Worm (Caenorhabditis elegans) whole organism, mixed stage, embryonic: ENCODE data around the gene H06I04.3.

Source experiments
- bed-3 ChIP-seq: fragments of 200-800 bp; sonication (Bioruptor generic); optimal IDR thresholded peaks from 3 replicates; lab custom pipeline; 2018; ENCODE audit warnings: mild to moderate bottlenecking, missing genetic modification characterization, moderate library complexity, missing compliant biosample characterization
- blmp-1 ChIP-seq: fragments of 150-350 bp; optimal IDR thresholded peaks from 2 replicates; lab custom pipeline; 2014; ENCODE audit warnings: missing biosample characterization, missing genetic modification characterization
- ceh-39 ChIP-seq: fragments of 150-350 bp; optimal IDR thresholded peaks from 2 replicates; lab custom pipeline; 2014; ENCODE audit warnings: missing biosample characterization, missing genetic modification characterization
- ceh-43 ChIP-seq: fragments of 200-800 bp; sonication (Bioruptor generic); optimal IDR thresholded peaks from 2 replicates; lab custom pipeline; 2018; ENCODE audit warnings: mild to moderate bottlenecking, missing genetic modification characterization, moderate library complexity, missing compliant biosample characterization
- ceh-83 ChIP-seq: fragments of 200-800 bp; sonication (Bioruptor generic); optimal IDR thresholded peaks from 2 replicates; lab custom pipeline; 2018; ENCODE audit warnings: mild to moderate bottlenecking, missing genetic modification characterization, missing compliant biosample characterization
- ces-1 ChIP-seq: fragments of 150-350 bp; optimal IDR thresholded peaks from 2 replicates; lab custom pipeline; 2014; ENCODE audit warnings: missing biosample characterization, missing genetic modification reagents, missing genetic modification characterization
- cnd-1 ChIP-seq: fragments of 200-800 bp; sonication (Bioruptor generic); optimal IDR thresholded peaks from 2 replicates; lab custom pipeline; 2018; ENCODE audit warnings: mild to moderate bottlenecking, missing genetic modification characterization, missing compliant biosample characterization
- drap-1 ChIP-seq: fragments of 200-800 bp; sonication (Bioruptor generic); optimal IDR thresholded peaks from 3 replicates; lab custom pipeline; 2018; ENCODE audit warnings: mild to moderate bottlenecking, missing genetic modification characterization, missing compliant biosample characterization
- elt-1 ChIP-seq: sonication (generic microtip); optimal IDR thresholded peaks from 2 replicates; lab custom pipeline; 2017; ENCODE audit warnings: missing genetic modification characterization, mild to moderate bottlenecking, missing compliant biosample characterization, antibody characterized with exemption, moderate library complexity, borderline replicate concordance; ENCODE audit not compliant: insufficient read depth
- elt-3 ChIP-seq: fragments of 150-350 bp; optimal IDR thresholded peaks from 2 replicates; lab custom pipeline; 2014; ENCODE audit warnings: missing biosample characterization, missing genetic modification characterization
- flh-1 ChIP-seq: fragments of 200-800 bp; sonication (Bioruptor generic); optimal IDR thresholded peaks from 2 replicates; lab custom pipeline; 2018; ENCODE audit warnings: mild to moderate bottlenecking, missing genetic modification characterization, moderate library complexity, missing compliant biosample characterization
- ham-2 ChIP-seq: fragments of 200-800 bp; sonication (Bioruptor generic); optimal IDR thresholded peaks from 2 replicates; lab custom pipeline; 2018; ENCODE audit warnings: mild to moderate bottlenecking, missing genetic modification characterization, missing compliant biosample characterization
- hlh-1 ChIP-seq: fragments of 150-350 bp; optimal IDR thresholded peaks from 2 replicates; lab custom pipeline; 2014; ENCODE audit warnings: missing biosample characterization, missing genetic modification reagents, missing genetic modification characterization
- lin-13 ChIP-seq: fragments of 150-350 bp; optimal IDR thresholded peaks from 2 replicates; lab custom pipeline; 2014; ENCODE audit warnings: missing biosample characterization, missing genetic modification characterization
- lin-32 ChIP-seq: fragments of 200-800 bp; sonication (Bioruptor generic); optimal IDR thresholded peaks from 2 replicates; lab custom pipeline; 2018; ENCODE audit warnings: mild to moderate bottlenecking, missing genetic modification characterization, missing compliant biosample characterization
- lsy-2 ChIP-seq: fragments of 150-350 bp; optimal IDR thresholded peaks from 2 replicates; lab custom pipeline; 2014; ENCODE audit warnings: missing biosample characterization, missing genetic modification characterization
- mab-5 ChIP-seq: fragments of 150-350 bp; optimal IDR thresholded peaks from 2 replicates; lab custom pipeline; 2014; ENCODE audit warnings: missing biosample characterization, missing genetic modification characterization
- mep-1 ChIP-seq: fragments of 150-350 bp; optimal IDR thresholded peaks from 2 replicates; lab custom pipeline; 2017; ENCODE audit warnings: missing biosample characterization, missing genetic modification reagents, missing genetic modification characterization, inconsistent platforms
- mls-2 ChIP-seq: sonication (generic microtip); optimal IDR thresholded peaks from 2 replicates; lab custom pipeline; 2016; ENCODE audit warnings: mild to moderate bottlenecking, missing genetic modification characterization, moderate library complexity, missing compliant biosample characterization
- nhr-12 ChIP-seq: fragments of 150-350 bp; optimal IDR thresholded peaks from 2 replicates; lab custom pipeline; 2014; ENCODE audit warnings: missing biosample characterization, missing genetic modification characterization
- nhr-2 ChIP-seq: fragments of 150-350 bp; optimal IDR thresholded peaks from 2 replicates; lab custom pipeline; 2014; ENCODE audit warnings: missing biosample characterization, missing genetic modification characterization
- nhr-237 ChIP-seq: fragments of 150-350 bp; optimal IDR thresholded peaks from 2 replicates; lab custom pipeline; 2014; ENCODE audit warnings: missing biosample characterization, missing genetic modification characterization
- nhr-28 ChIP-seq: fragments of 150-350 bp; optimal IDR thresholded peaks from 2 replicates; lab custom pipeline; 2014; ENCODE audit warnings: missing biosample characterization, missing genetic modification characterization
- nhr-76 ChIP-seq: sonication (generic microtip); optimal IDR thresholded peaks from 2 replicates; lab custom pipeline; 2017; ENCODE audit warnings: missing biosample characterization, missing genetic modification characterization
- pha-4 ChIP-seq: fragments of 150-350 bp; optimal IDR thresholded peaks from 2 replicates; lab custom pipeline; 2018; ENCODE audit warnings: missing biosample characterization, missing genetic modification reagents, missing genetic modification characterization
- sem-2 ChIP-seq: fragments of 200-800 bp; sonication (Bioruptor generic); optimal IDR thresholded peaks from 2 replicates; lab custom pipeline; 2018; ENCODE audit warnings: mild to moderate bottlenecking, missing genetic modification characterization, missing compliant biosample characterization
- snpc-4 ChIP-seq: fragments of 150-350 bp; optimal IDR thresholded peaks from 2 replicates; lab custom pipeline; 2014; ENCODE audit warnings: missing biosample characterization, missing genetic modification characterization
- tbx-8 ChIP-seq: fragments of 200-800 bp; sonication (Bioruptor generic); optimal IDR thresholded peaks from 2 replicates; lab custom pipeline; 2018; ENCODE audit warnings: mild to moderate bottlenecking, missing genetic modification characterization, moderate library complexity, missing compliant biosample characterization
- unc-120 ChIP-seq: sonication (generic microtip); optimal IDR thresholded peaks from 2 replicates; lab custom pipeline; 2017; ENCODE audit warnings: missing genetic modification characterization, missing compliant biosample characterization; ENCODE audit not compliant: poor library complexity, severe bottlenecking
- unc-39 ChIP-seq: fragments of 150-350 bp; optimal IDR thresholded peaks from 2 replicates; lab custom pipeline; 2014; ENCODE audit warnings: missing biosample characterization, missing genetic modification characterization
- unc-62 ChIP-seq: fragments of 150-350 bp; optimal IDR thresholded peaks from 2 replicates; lab custom pipeline; 2014; ENCODE audit warnings: missing biosample characterization, missing genetic modification reagents, missing genetic modification characterization
- zip-8 ChIP-seq: fragments of 150-350 bp; optimal IDR thresholded peaks from 2 replicates; lab custom pipeline; 2014; ENCODE audit warnings: missing biosample characterization, missing genetic modification characterization

The H06I04.3 gene

ce11 chrIII:3116969-3117368, 46.6 kb downstream of the H06I04.3 start:
- TF ChIP-seq blmp-1 (tag; lab: Kevin White, UChicago), result no peak
- TF ChIP-seq flh-1 (GFP tag; lab: Kevin White, UChicago), result no peak
- TF ChIP-seq mab-5 (tag; lab: Kevin White, UChicago), result no peak
- no peak for TF ChIP-seq lin-13
- TF ChIP-seq cnd-1 (tag; lab: Kevin White, UChicago), result no peak
- TF ChIP-seq nhr-2 (tag; lab: Kevin White, UChicago), result no peak
- TF ChIP-seq nhr-12 (tag; lab: Kevin White, UChicago), result no peak
- no peak for TF ChIP-seq lin-32 (GFP tag; lab: Kevin White, UChicago)
- TF ChIP-seq elt-1 (tag; lab: Kevin White, UChicago), result no peak
- no peak for TF ChIP-seq ham-2 (GFP tag; lab: Kevin White, UChicago)
- TF ChIP-seq tbx-8 (GFP tag; lab: Kevin White, UChicago), result no peak
- TF ChIP-seq mep-1 (tag; lab: Kevin White, UChicago), result no peak
- TF ChIP-seq nhr-28 (tag; lab: Kevin White, UChicago), result no peak
- TF ChIP-seq sem-2 (GFP tag; lab: Kevin White, UChicago), result no peak
- no peak for TF ChIP-seq mls-2 (tag; lab: Kevin White, UChicago)

- no peak for TF ChIP-seq drap-1
- TF ChIP-seq pha-4 (tag; lab: Kevin White, UChicago), result no peak
- TF ChIP-seq sem-2 (GFP tag; lab: Kevin White, UChicago), result no peak
- no peak for TF ChIP-seq mls-2 (tag; lab: Kevin White, UChicago)
- TF ChIP-seq, all 35 proteins: peak for 0
These were observed 49.6 kb downstream of the H06I04.3 start for ce11 chrIII:3119972-3120371.

- TF ChIP-seq nhr-28 (tag; lab: Kevin White, UChicago) (no peak), lin-13 (no peak), snpc-4 (no peak), elt-1 (tag; lab: Kevin White, UChicago) (no peak), ceh-39 (tag; lab: Kevin White, UChicago) (no peak), mls-2 (tag; lab: Kevin White, UChicago) (no peak), nhr-12 (tag; lab: Kevin White, UChicago) (no peak), unc-39 (tag; lab: Kevin White, UChicago) (no peak), ham-2 (GFP tag; lab: Kevin White, UChicago) (no peak), mep-1 (tag; lab: Kevin White, UChicago) (no peak), pha-4 (tag; lab: Kevin White, UChicago) (no peak), ces-1 (GFP tag; lab: Kevin White, UChicago) (no peak), drap-1 (no peak), hlh-1 (tag; lab: Kevin White, UChicago) (no peak), cnd-1 (tag; lab: Kevin White, UChicago) (no peak), zip-8 (tag; lab: Kevin White, UChicago) (no peak), elt-3 (tag; lab: Kevin White, UChicago) (no peak), ceh-43 (GFP tag; lab: Kevin White, UChicago) (no peak), unc-120 (tag; lab: Kevin White, UChicago) (no peak), bed-3 (GFP tag; lab: Kevin White, UChicago) (no peak)
These were observed 54.0 kb downstream of the H06I04.3 start for ce11 chrIII:3124209-3124786.

ce11 chrIII:3127074-3127596, 56.8 kb downstream of the H06I04.3 start, which contains the start of gene nipa-1:
Gene nipa-1, minus strand, starts transcription at chrIII:3127124.
- no peak for TF ChIP-seq mep-1 (tag; lab: Kevin White, UChicago)
- TF ChIP-seq lsy-2 (tag; lab: Kevin White, UChicago), result no peak
- TF ChIP-seq nhr-12 (tag; lab: Kevin White, UChicago), result no peak
- no peak for TF ChIP-seq unc-62 (GFP tag; lab: Kevin White, UChicago)
- no peak for TF ChIP-seq flh-1 (GFP tag; lab: Kevin White, UChicago)
- TF ChIP-seq lin-13, result no peak
- no peak for TF ChIP-seq ham-2 (GFP tag; lab: Kevin White, UChicago)
- TF ChIP-seq ceh-83, result no peak
- no peak for TF ChIP-seq mab-5 (tag; lab: Kevin White, UChicago)
- no peak for TF ChIP-seq cnd-1 (tag; lab: Kevin White, UChicago)
- no peak for TF ChIP-seq nhr-2 (tag; lab: Kevin White, UChicago)
- no peak for TF ChIP-seq nhr-76 (tag; lab: Kevin White, UChicago)
- no peak for TF ChIP-seq drap-1
- no peak for TF ChIP-seq elt-1 (tag; lab: Kevin White, UChicago)
- no peak for TF ChIP-seq unc-120 (tag; lab: Kevin White, UChicago)
- no peak for TF ChIP-seq unc-39 (tag; lab: Kevin White, UChicago)
- TF ChIP-seq ceh-43 (GFP tag; lab: Kevin White, UChicago), result no peak
- no peak for TF ChIP-seq nhr-237 (tag; lab: Kevin White, UChicago)
- no peak for TF ChIP-seq snpc-4
